Fruit fly (Drosophila melanogaster): ENCODE data around the gene Ets21C.

Ets21C gene

dm6 chr2L:516032-516993, 36.4 kb downstream of the Ets21C start (continued):
- no peak for TF ChIP-seq ac (GFP tag; optimal IDR thresholded peaks at IDR 0.05)
- no peak for TF ChIP-seq CG8765 (GFP tag; IDR thresholded peaks at IDR 0.05)
- peak; percentile 41 for TF ChIP-seq maf-S (GFP tag; optimal IDR thresholded peaks at IDR 0.05)
- no peak for TF ChIP-seq CG34376 (GFP tag; optimal IDR thresholded peaks at IDR 0.05)
- TF ChIP-seq CG14965 (GFP tag; optimal IDR thresholded peaks at IDR 0.05; ENCODE audit: borderline replicate concordance): no peak
- peak; percentile 44; the same call in 1 of the 3 replicates for TF ChIP-seq CG7357 (GFP tag; IDR thresholded peaks at IDR 0.05)
- no peak for TF ChIP-seq YL-1 (GFP tag; optimal IDR thresholded peaks at IDR 0.05)
- TF ChIP-seq Gsc (GFP tag; IDR thresholded peaks at IDR 0.05): no peak; the same call in 1 of the 2 replicates
- no peak for TF ChIP-seq fru (optimal IDR thresholded peaks at IDR 0.05)
- TF ChIP-seq hkb (optimal IDR thresholded peaks at IDR 0.05): no peak
- TF ChIP-seq hkb (GFP tag; IDR thresholded peaks at IDR 0.05): peak; percentile 84
- no peak for TF ChIP-seq B-H2 (GFP tag; optimal IDR thresholded peaks at IDR 0.05)
- TF ChIP-seq CG11504 (tag; optimal IDR thresholded peaks at IDR 0.05): peak; percentile 84
- peak; percentile 45; the same call in 1 of the 2 replicates for TF ChIP-seq Doc2 (GFP tag; IDR thresholded peaks at IDR 0.05)
- TF ChIP-seq CG4854 (GFP tag; optimal IDR thresholded peaks at IDR 0.05): no peak
- peak; percentile 65 for TF ChIP-seq stc (GFP tag; IDR thresholded peaks at IDR 0.05)
- TF ChIP-seq CG15479 (GFP tag; optimal IDR thresholded peaks at IDR 0.05): peak; percentile 48
- TF ChIP-seq sim (GFP tag; IDR thresholded peaks at IDR 0.05): peak; percentile 63; the same call in 1 of the 2 replicates
- no peak for TF ChIP-seq CG31388 (GFP tag; optimal IDR thresholded peaks at IDR 0.05)
- peak; percentile 61 for TF ChIP-seq CG6854 (GFP tag; optimal IDR thresholded peaks at IDR 0.05)
- peak; percentile 60 for TF ChIP-seq MTF-1 (GFP tag; optimal IDR thresholded peaks at IDR 0.05; ENCODE audit: borderline replicate concordance)
- no peak for TF ChIP-seq CG9797 (GFP tag; optimal IDR thresholded peaks at IDR 0.05)
- 0 out of 2 replicates have a peak, but pooled peaks have one; percentile 39 for TF ChIP-seq klu (GFP tag; IDR thresholded peaks at IDR 0.05)
- peak; percentile 80 for TF ChIP-seq CG8924 (tag; optimal IDR thresholded peaks at IDR 0.05)
- no peak for TF ChIP-seq CG34224 (GFP tag; IDR thresholded peaks at IDR 0.05; ENCODE audit: partially characterized antibody)
- TF ChIP-seq CG5953 (GFP tag; IDR thresholded peaks at IDR 0.05): peak; percentile 64; the same call in 1 of the 2 replicates
- peak; percentile 78 for TF ChIP-seq CG14710 (tag; optimal IDR thresholded peaks at IDR 0.05)
- TF ChIP-seq ssp (GFP tag; IDR thresholded peaks at IDR 0.05): peak; percentile 57
- peak; percentile 44 for TF ChIP-seq tx (GFP tag; optimal IDR thresholded peaks at IDR 0.05)
- peak; percentile 53 for TF ChIP-seq CG9932 (GFP tag; IDR thresholded peaks at IDR 0.05)
- no peak for TF ChIP-seq CG9876 (GFP tag; optimal IDR thresholded peaks at IDR 0.05)
- peak; percentile 0 for TF ChIP-seq kay (GFP tag; optimal IDR thresholded peaks at IDR 0.05)
- TF ChIP-seq cas (GFP tag; IDR thresholded peaks at IDR 0.05): peak; percentile 49; the same call in 1 of the 2 replicates
- peak; percentile 59 for TF ChIP-seq Side (GFP tag; optimal IDR thresholded peaks at IDR 0.05)
- TF ChIP-seq CG5245 (GFP tag; optimal IDR thresholded peaks at IDR 0.05): peak; percentile 72
- peak; percentile 28 for TF ChIP-seq Vsx1 (GFP tag; optimal IDR thresholded peaks at IDR 0.05)
- peak; percentile 54 for TF ChIP-seq CG18476 (GFP tag; optimal IDR thresholded peaks at IDR 0.05)
- TF ChIP-seq pros (GFP tag; optimal IDR thresholded peaks at IDR 0.05): peak; percentile 9
- peak; percentile 64 for TF ChIP-seq CG14050 (GFP tag; IDR thresholded peaks at IDR 0.05)
- no peak for TF ChIP-seq CG14860 (GFP tag; IDR thresholded peaks at IDR 0.05; ENCODE audit: partially characterized antibody)
- TF ChIP-seq nerfin-2 (GFP tag; IDR thresholded peaks at IDR 0.05; ENCODE audit: partially characterized antibody): no peak
- no peak for TF ChIP-seq rib (GFP tag; IDR thresholded peaks at IDR 0.05)
- TF ChIP-seq H15 (GFP tag; IDR thresholded peaks at IDR 0.05): peak; percentile 82
- TF ChIP-seq CG10959 (GFP tag; IDR thresholded peaks at IDR 0.05): 0 out of 2 replicates have a peak, but pooled peaks have one; percentile 25
- TF ChIP-seq jing (GFP tag; optimal IDR thresholded peaks at IDR 0.05): peak; percentile 65
- TF ChIP-seq CG14441 (GFP tag; IDR thresholded peaks at IDR 0.05): peak; percentile 49; the same call in 1 of the 2 replicates
- TF ChIP-seq Stat92E (GFP tag; optimal IDR thresholded peaks at IDR 0.05): no peak
- peak; percentile 82 for TF ChIP-seq ara (GFP tag; IDR thresholded peaks at IDR 0.05)
- TF ChIP-seq Hr3 (GFP tag; optimal IDR thresholded peaks at IDR 0.05): peak; percentile 76

Data from whole organism, embryonic.